Fruit fly (Drosophila melanogaster) whole organism, embryonic: ENCODE results near the gene Alp9.
A peak's percentile ranks its signal among the peaks of the same experiment; 100 is the strongest.

Experiments
- Atf6 ChIP-seq: fragments of 200-800 bp; sonication (Bioruptor generic); IDR thresholded peaks from 2 replicates; pipeline ENCODE4 v1.3.6; 2022; ENCODE audit warnings: missing biosample characterization, missing genetic modification characterization
- B-H1 ChIP-seq: fragments of 200-800 bp; sonication (Bioruptor generic); IDR thresholded peaks from 3 replicates; pipeline ENCODE4 v1.3.6; 2022; ENCODE audit warnings: missing biosample characterization, missing genetic modification characterization
- C15 ChIP-seq: fragments of 200-800 bp; sonication (Bioruptor generic); IDR thresholded peaks from 3 replicates; pipeline ENCODE4 v1.3.6; 2022; ENCODE audit warnings: missing biosample characterization, missing genetic modification characterization
- CG11696 ChIP-seq: fragments of 200-800 bp; sonication (Bioruptor generic); IDR thresholded peaks from 2 replicates; pipeline ENCODE4 v1.3.6; 2022; ENCODE audit warnings: missing biosample characterization, missing genetic modification characterization
- CG12391 ChIP-seq: fragments of 200-800 bp; sonication (Bioruptor generic); optimal IDR thresholded peaks from 3 replicates; lab custom pipeline; 2018; ENCODE audit warnings: missing biosample characterization, mild to moderate bottlenecking, missing genetic modification characterization, moderate library complexity
- CG12744 ChIP-seq: fragments of 200-800 bp; sonication (Bioruptor generic); optimal IDR thresholded peaks from 2 replicates; lab custom pipeline; 2016; ENCODE audit warnings: missing biosample characterization, missing genetic modification characterization
- CG13894 ChIP-seq: fragments of 200-800 bp; sonication (Bioruptor generic); optimal IDR thresholded peaks from 3 replicates; lab custom pipeline; 2018; ENCODE audit warnings: missing biosample characterization, mild to moderate bottlenecking, missing genetic modification characterization, moderate library complexity
- CG14050 ChIP-seq: fragments of 200-800 bp; sonication (Bioruptor generic); IDR thresholded peaks from 3 replicates; pipeline ENCODE4 v1.3.6; 2022; ENCODE audit warnings: missing biosample characterization, missing genetic modification characterization
- CG14860 ChIP-seq: fragments of 200-800 bp; sonication (Bioruptor generic); IDR thresholded peaks from 3 replicates; pipeline ENCODE4 v1.3.6; 2022; ENCODE audit warnings: missing biosample characterization, missing genetic modification characterization; ENCODE audit not compliant: partially characterized antibody
- CG15269 ChIP-seq: fragments of 200-800 bp; sonication (Bioruptor generic); optimal IDR thresholded peaks from 2 replicates; lab custom pipeline; 2018; ENCODE audit warnings: missing biosample characterization, mild to moderate bottlenecking, missing genetic modification characterization, moderate library complexity
- CG1529 ChIP-seq: fragments of 200-800 bp; sonication (Bioruptor generic); optimal IDR thresholded peaks from 3 replicates; lab custom pipeline; 2018; ENCODE audit warnings: missing biosample characterization, missing genetic modification characterization
- CG15479 ChIP-seq: fragments of 200-800 bp; sonication (Bioruptor generic); optimal IDR thresholded peaks from 3 replicates; lab custom pipeline; 2019; ENCODE audit warnings: missing biosample characterization, mild to moderate bottlenecking, missing genetic modification characterization, moderate library complexity
- CG18599 ChIP-seq: fragments of 200-800 bp; sonication (Bioruptor generic); optimal IDR thresholded peaks from 3 replicates; lab custom pipeline; 2017; ENCODE audit warnings: missing biosample characterization, missing genetic modification characterization, mild to moderate bottlenecking, moderate library complexity, missing genetic modification reagents
- CG31388 ChIP-seq: fragments of 200-800 bp; sonication (Bioruptor generic); optimal IDR thresholded peaks from 2 replicates; lab custom pipeline; 2016; ENCODE audit warnings: missing biosample characterization, missing genetic modification characterization
- CG4730 ChIP-seq: fragments of 200-800 bp; sonication (Bioruptor generic); IDR thresholded peaks from 2 replicates; pipeline ENCODE4 v1.3.6; 2022; ENCODE audit warnings: missing biosample characterization, missing genetic modification characterization
- CG6175 ChIP-seq: fragments of 200-800 bp; sonication (Bioruptor generic); IDR thresholded peaks from 3 replicates; pipeline ENCODE4 v1.3.6; 2022; ENCODE audit warnings: missing biosample characterization, missing genetic modification characterization
- CG7271 ChIP-seq: fragments of 200-800 bp; sonication (Bioruptor generic); optimal IDR thresholded peaks from 2 replicates; lab custom pipeline; 2018; ENCODE audit warnings: missing biosample characterization, mild to moderate bottlenecking, missing genetic modification characterization, moderate library complexity
- CG7786 ChIP-seq: fragments of 200-800 bp; sonication (Bioruptor generic); optimal IDR thresholded peaks from 2 replicates; lab custom pipeline; 2016; ENCODE audit warnings: missing biosample characterization, missing genetic modification characterization
- CG7839 ChIP-seq: fragments of 200-800 bp; sonication (Bioruptor generic); optimal IDR thresholded peaks from 3 replicates; lab custom pipeline; 2018; ENCODE audit warnings: missing biosample characterization, mild to moderate bottlenecking, missing genetic modification characterization, moderate library complexity
- CG7963 ChIP-seq: fragments of 200-800 bp; sonication (Bioruptor generic); IDR thresholded peaks from 3 replicates; pipeline ENCODE4 v1.3.6; 2022; ENCODE audit warnings: missing biosample characterization, missing genetic modification characterization; ENCODE audit not compliant: partially characterized antibody
- CG8290 ChIP-seq, 3 experiments: fragments of 200-800 bp; sonication (Bioruptor generic); optimal IDR thresholded peaks; 2 replicates each; lab custom pipeline; 2016 to 2019; ENCODE audit warnings: missing biosample characterization in 3 of 3, missing genetic modification characterization in 3 of 3, mild to moderate bottlenecking in 2 of 3, moderate library complexity in 1 of 3
- Camta ChIP-seq: fragments of 200-800 bp; sonication (Bioruptor generic); optimal IDR thresholded peaks from 2 replicates; lab custom pipeline; 2016; ENCODE audit warnings: missing biosample characterization, missing genetic modification characterization
- CrebB ChIP-seq: fragments of 200-800 bp; sonication (Bioruptor generic); optimal IDR thresholded peaks from 3 replicates; lab custom pipeline; 2018; ENCODE audit warnings: missing biosample characterization, mild to moderate bottlenecking, missing genetic modification characterization
- Dll ChIP-seq: fragments of 200-800 bp; sonication (Bioruptor generic); IDR thresholded peaks from 4 replicates; pipeline ENCODE4 v1.3.6; 2022; ENCODE audit warnings: missing biosample characterization, missing genetic modification characterization; ENCODE audit not compliant: partially characterized antibody
- Doc2 ChIP-seq: fragments of 200-800 bp; sonication (Bioruptor generic); IDR thresholded peaks from 2 replicates; pipeline ENCODE4 v1.3.6; 2022; ENCODE audit warnings: missing biosample characterization, missing genetic modification characterization
- Ets97D ChIP-seq: fragments of 200-800 bp; sonication (Bioruptor generic); optimal IDR thresholded peaks from 3 replicates; lab custom pipeline; 2016; ENCODE audit warnings: missing biosample characterization, missing genetic modification characterization
- HmgD ChIP-seq: fragments of 200-800 bp; sonication (Bioruptor generic); optimal IDR thresholded peaks from 3 replicates; lab custom pipeline; 2016; ENCODE audit warnings: missing biosample characterization, missing genetic modification characterization
- Hr78 ChIP-seq, 2 experiments: fragments of 200-800 bp in 1 of 2; fragments of >200 bp in 1 of 2; sonication (Bioruptor generic) in 1 of 2; optimal IDR thresholded peaks; 2 replicates each; lab custom pipeline; 2017 to 2019; ENCODE audit warnings: missing biosample characterization in 2 of 2, missing genetic modification characterization in 2 of 2, mild to moderate bottlenecking in 1 of 2, moderate library complexity in 1 of 2
- Med ChIP-seq: fragments of 200-800 bp; sonication (Bioruptor generic); peaks from one replicate; lab custom pipeline; 2016; ENCODE audit warnings: missing biosample characterization, missing genetic modification characterization, mild to moderate bottlenecking, inconsistent platforms, moderate library complexity
- Meics ChIP-seq: fragments of 200-800 bp; sonication (Bioruptor generic); optimal IDR thresholded peaks from 2 replicates; lab custom pipeline; 2017; ENCODE audit warnings: missing biosample characterization, mild to moderate bottlenecking, missing genetic modification characterization
- NFAT ChIP-seq: fragments of 200-800 bp; sonication (Bioruptor generic); IDR thresholded peaks from 2 replicates; pipeline ENCODE4 v1.3.6; 2022; ENCODE audit warnings: missing biosample characterization, missing genetic modification characterization
- PHDP ChIP-seq: fragments of 200-800 bp; sonication (Bioruptor generic); optimal IDR thresholded peaks from 3 replicates; lab custom pipeline; 2018; ENCODE audit warnings: missing biosample characterization, mild to moderate bottlenecking, missing genetic modification characterization, moderate library complexity
- Pdp1 ChIP-seq, 2 experiments: fragments of 200-800 bp; sonication (Bioruptor generic); optimal IDR thresholded peaks; 3 replicates each; lab custom pipeline; 2016; ENCODE audit warnings: missing biosample characterization in 2 of 2, missing genetic modification characterization in 2 of 2, mild to moderate bottlenecking in 1 of 2, moderate library complexity in 1 of 2
- Ssrp ChIP-seq: fragments of 200-800 bp; sonication (Bioruptor generic); optimal IDR thresholded peaks from 2 replicates; lab custom pipeline; 2018; ENCODE audit warnings: missing biosample characterization, mild to moderate bottlenecking, missing genetic modification characterization, moderate library complexity
- al ChIP-seq: fragments of 200-800 bp; sonication (Bioruptor generic); IDR thresholded peaks from 2 replicates; pipeline ENCODE4 v1.3.6; 2022; ENCODE audit warnings: missing biosample characterization, missing genetic modification characterization
- bcd ChIP-seq: fragments of 200-800 bp; sonication (Bioruptor generic); optimal IDR thresholded peaks from 2 replicates; lab custom pipeline; 2017; ENCODE audit warnings: missing biosample characterization, mild to moderate bottlenecking, missing genetic modification characterization
- cad ChIP-seq: fragments of >200 bp; optimal IDR thresholded peaks from 2 replicates; lab custom pipeline; 2017; ENCODE audit warnings: missing biosample characterization, missing genetic modification characterization
- croc ChIP-seq: fragments of 200-800 bp; sonication (Bioruptor generic); conservative IDR thresholded peaks from 3 replicates; pipeline ENCODE4 v1.3.6; 2022; ENCODE audit warnings: missing biosample characterization, missing genetic modification characterization
- fd64A ChIP-seq: fragments of 200-800 bp; sonication (Bioruptor generic); optimal IDR thresholded peaks from 3 replicates; lab custom pipeline; 2018; ENCODE audit warnings: missing biosample characterization, mild to moderate bottlenecking, missing genetic modification characterization
- kah ChIP-seq: fragments of 200-800 bp; sonication (Bioruptor generic); optimal IDR thresholded peaks from 2 replicates; lab custom pipeline; 2018; ENCODE audit warnings: missing biosample characterization, mild to moderate bottlenecking, missing genetic modification characterization
- mirr ChIP-seq: fragments of 200-800 bp; sonication (Bioruptor generic); optimal IDR thresholded peaks from 3 replicates; lab custom pipeline; 2018; ENCODE audit warnings: missing biosample characterization, mild to moderate bottlenecking, missing genetic modification characterization
- pnt ChIP-seq: fragments of 200-800 bp; sonication (Bioruptor generic); optimal IDR thresholded peaks from 3 replicates; lab custom pipeline; 2016; ENCODE audit warnings: missing biosample characterization, missing genetic modification characterization
- rib ChIP-seq: fragments of 200-800 bp; sonication (Bioruptor generic); IDR thresholded peaks from 2 replicates; pipeline ENCODE4 v1.3.6; 2022; ENCODE audit warnings: missing biosample characterization, missing genetic modification characterization
- sd ChIP-seq: fragments of 200-800 bp; sonication (Bioruptor generic); optimal IDR thresholded peaks from 3 replicates; lab custom pipeline; 2018; ENCODE audit warnings: missing biosample characterization, mild to moderate bottlenecking, missing genetic modification characterization, moderate library complexity
- slbo ChIP-seq: fragments of 200-800 bp; sonication (Bioruptor generic); IDR thresholded peaks from 2 replicates; pipeline ENCODE4 v1.3.6; 2022; ENCODE audit warnings: missing biosample characterization, missing genetic modification characterization
- sob ChIP-seq: fragments of 200-800 bp; sonication (Bioruptor generic); IDR thresholded peaks from 2 replicates; pipeline ENCODE4 v1.3.6; 2022; ENCODE audit warnings: missing biosample characterization, missing genetic modification characterization
- stwl ChIP-seq: fragments of 200-800 bp; sonication (Bioruptor generic); optimal IDR thresholded peaks from 3 replicates; lab custom pipeline; 2018; ENCODE audit warnings: missing biosample characterization, mild to moderate bottlenecking, missing genetic modification characterization, moderate library complexity
- tin ChIP-seq: fragments of 200-800 bp; sonication (Bioruptor generic); optimal IDR thresholded peaks from 3 replicates; lab custom pipeline; 2016; ENCODE audit warnings: missing biosample characterization, missing genetic modification characterization
- twi ChIP-seq: fragments of 200-800 bp; optimal IDR thresholded peaks from 2 replicates; lab custom pipeline; 2019; ENCODE audit warnings: missing biosample characterization, mild to moderate bottlenecking, missing genetic modification characterization, moderate library complexity
- vfl ChIP-seq: fragments of 200-800 bp; sonication (Bioruptor generic); optimal IDR thresholded peaks from 2 replicates; lab custom pipeline; 2016; ENCODE audit warnings: missing biosample characterization, missing genetic modification characterization
- zen2 ChIP-seq: fragments of 200-800 bp; sonication (Bioruptor generic); IDR thresholded peaks from 3 replicates; pipeline ENCODE4 v1.3.6; 2022; ENCODE audit warnings: missing biosample characterization, missing genetic modification characterization; ENCODE audit not compliant: partially characterized antibody

Alp9 gene

DNA sequence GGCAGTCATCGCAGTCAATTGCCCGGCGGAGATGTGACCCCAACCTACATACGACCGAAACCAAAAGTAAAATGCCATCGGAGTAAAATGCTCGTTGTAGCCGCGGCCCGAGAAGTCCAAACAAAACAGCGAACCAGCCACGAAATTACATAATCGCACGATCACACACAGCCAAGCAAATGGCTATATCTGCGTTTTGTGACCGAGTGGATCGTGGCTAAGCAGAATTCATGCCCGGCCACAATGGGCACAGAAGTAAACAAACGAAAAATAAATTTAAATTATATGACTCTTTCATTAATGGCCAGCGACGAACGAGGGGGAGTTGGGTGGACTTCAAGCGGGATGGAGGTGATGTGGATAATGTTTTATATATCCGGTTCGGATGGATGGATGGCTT, 25.6 kb upstream of the Alp9 start (continued):
- TF ChIP-seq CG4730 (GFP tag; lab: Robert Waterston, UW) (no peak), rib (GFP tag; lab: Robert Waterston, UW) (no peak), C15 (GFP tag; lab: Robert Waterston, UW) (no peak), bcd (GFP tag; lab: Kevin White, UChicago) (no peak), HmgD (GFP tag; lab: Kevin White, UChicago) (no peak), CG6175 (GFP tag; lab: Robert Waterston, UW) (0 out of 3 replicates have a peak, but pooled peaks have one; percentile 10), CG11696 (GFP tag; lab: Robert Waterston, UW) (no peak), cad (GFP tag; lab: Kevin White, UChicago) (no peak), CG15479 (no peak), NFAT (GFP tag; lab: Robert Waterston, UW) (no peak), Meics (GFP tag; lab: Kevin White, UChicago) (no peak), pnt (GFP tag; lab: Kevin White, UChicago) (no peak), PHDP (no peak), Dll (GFP tag; lab: Robert Waterston, UW) (no peak), zen2 (GFP tag; lab: Robert Waterston, UW) (no peak), CG14050 (GFP tag; lab: Robert Waterston, UW) (no peak), CG1529 (GFP tag; lab: Kevin White, UChicago) (no peak), vfl (GFP tag; lab: Kevin White, UChicago) (no peak), Pdp1 (GFP tag; optimal IDR thresholded peaks at IDR 0.05; lab: Kevin White, UChicago) (peak in 1 of 2 experiments; percentile 71), CG31388 (no peak), Ssrp (tag; lab: Kevin White, UChicago) (no peak), B-H1 (GFP tag; lab: Robert Waterston, UW) (no peak), CrebB (tag; lab: Kevin White, UChicago) (no peak), CG15269 (no peak), CG18599 (GFP tag; lab: Kevin White, UChicago) (no peak), tin (GFP tag; lab: Kevin White, UChicago) (no peak), al (GFP tag; lab: Robert Waterston, UW) (no peak), CG14860 (GFP tag; lab: Robert Waterston, UW) (no peak), stwl (tag; lab: Kevin White, UChicago) (no peak), Hr78 (GFP tag; optimal IDR thresholded peaks at IDR 0.05; lab: Kevin White, UChicago) (peak in 1 of 2 experiments; percentile 4), CG7963 (GFP tag; lab: Robert Waterston, UW) (no peak), Camta (GFP tag; lab: Kevin White, UChicago) (no peak), CG12391 (no peak), croc (GFP tag; lab: Robert Waterston, UW) (no peak), sob (GFP tag; lab: Robert Waterston, UW) (no peak), slbo (GFP tag; lab: Robert Waterston, UW) (0 out of 2 replicates have a peak, but pooled peaks have one; percentile 8), twi (tag; lab: Kevin White, UChicago) (no peak), CG7271 (tag; lab: Kevin White, UChicago) (no peak), CG7786 (GFP tag; lab: Kevin White, UChicago) (no peak), mirr (GFP tag; lab: Kevin White, UChicago) (peak; percentile 29), Atf6 (GFP tag; lab: Robert Waterston, UW) (no peak), CG7839 (tag; lab: Kevin White, UChicago) (no peak), CG12744 (no peak), Med (GFP tag; lab: Kevin White, UChicago) (peak; percentile 55), CG13894 (peak; percentile 38), kah (GFP tag; lab: Kevin White, UChicago) (no peak), CG8290 (GFP tag; optimal IDR thresholded peaks at IDR 0.05; lab: Kevin White, UChicago) (no peak), CG8290 (tag; optimal IDR thresholded peaks at IDR 0.05; lab: Kevin White, UChicago) (peak in 1 of 2 experiments; percentile 24), fd64A (GFP tag; lab: Kevin White, UChicago) (no peak), Ets97D (GFP tag; lab: Kevin White, UChicago) (no peak), Doc2 (no peak), sd (tag; lab: Kevin White, UChicago) (peak; percentile 50)
